Fruit fly (Drosophila melanogaster) ovary, adult (tissue): Measurements from ENCODE around the gene raskol.

ENCODE experiments used
- CG17801 ChIP-seq: fragments of 200-800 bp; optimal IDR thresholded peaks from 2 replicates; lab custom pipeline; 2019; ENCODE audit warnings: missing biosample characterization, mild to moderate bottlenecking, missing genetic modification characterization, moderate library complexity; ENCODE audit not compliant: partially characterized antibody

The raskol gene

DNA sequence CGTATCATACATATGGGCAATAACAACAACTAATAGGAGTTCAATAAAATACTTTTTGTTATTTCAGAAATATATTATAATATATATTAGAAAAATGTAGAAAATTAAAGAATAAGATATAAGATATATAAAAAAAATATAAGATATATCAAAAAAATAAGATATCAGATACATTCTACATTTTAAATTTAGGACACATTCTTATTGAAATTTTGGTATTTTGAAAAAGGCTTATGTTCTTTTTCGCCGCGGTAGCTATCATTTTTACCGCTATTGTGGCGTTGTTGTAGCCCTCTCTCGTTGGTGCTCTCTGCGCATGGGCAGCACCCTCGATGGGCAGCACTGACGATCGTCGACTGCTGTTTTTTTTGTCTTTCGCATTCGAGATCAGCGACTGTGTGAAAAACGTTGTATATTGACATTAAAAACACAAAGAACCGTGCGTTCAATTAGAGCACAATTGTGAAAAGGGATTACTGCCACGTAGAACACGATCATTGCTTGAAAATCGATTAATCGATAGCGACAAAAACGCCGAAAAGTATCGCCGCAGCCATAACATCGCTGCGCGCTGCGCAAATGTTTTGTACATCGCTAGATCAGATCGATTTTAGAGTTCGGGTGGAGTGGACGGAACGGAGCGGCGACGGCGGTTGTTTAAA lies 28.0 kb downstream of the raskol start:
- peak; percentile 38 for TF ChIP-seq CG17801 (GFP tag; lab: Kevin White, UChicago)

- no peak for TF ChIP-seq CG17801 (GFP tag; lab: Kevin White, UChicago)
Observed at dm6 chrX:17738474-17738838, 28.5 kb downstream of the raskol start.

- peak; percentile 41 for TF ChIP-seq CG17801 (GFP tag; lab: Kevin White, UChicago)
Observed at dm6 chrX:17738989-17739388, 29.0 kb downstream of the raskol start.

- TF ChIP-seq CG17801 (GFP tag; lab: Kevin White, UChicago), result no peak
Observed at dm6 chrX:17739974-17740373, 30.0 kb downstream of the raskol start.

DNA sequence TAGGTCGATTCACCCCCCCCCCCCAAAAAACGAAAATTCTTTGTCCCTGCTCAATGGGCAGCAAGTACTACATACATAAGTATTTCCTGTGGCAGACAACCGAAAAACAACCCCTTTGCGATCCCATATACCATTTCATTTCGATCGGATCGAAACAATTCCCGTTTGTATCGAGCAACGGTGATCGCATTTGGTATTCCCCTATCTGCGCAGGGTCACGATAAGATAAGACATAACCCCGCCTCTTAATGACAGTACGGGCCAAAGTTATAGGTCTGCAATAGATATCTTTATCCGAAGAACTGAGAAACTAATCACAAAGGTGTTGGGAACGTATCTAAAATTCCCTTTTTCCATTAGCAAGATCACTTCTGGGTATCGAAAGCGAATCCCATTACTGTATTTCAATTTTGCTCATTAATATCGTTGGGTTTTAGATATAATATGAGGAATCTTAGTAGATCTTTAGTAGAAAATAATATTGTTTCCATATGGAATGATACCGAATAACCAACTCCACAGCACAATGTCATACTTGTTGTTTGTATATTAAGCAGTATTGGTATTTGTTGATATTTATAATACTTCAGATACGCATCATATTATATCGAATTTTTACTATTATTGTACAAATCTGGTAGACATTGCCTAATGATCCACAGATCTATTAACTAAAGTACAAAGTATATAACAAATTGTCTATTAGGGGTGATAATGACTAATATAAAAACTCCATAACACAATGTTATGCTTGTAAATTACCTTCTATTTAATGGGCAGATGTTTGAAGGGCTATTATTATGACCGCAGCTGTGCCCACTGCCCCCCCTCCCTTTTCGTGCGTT lies 31.3 kb downstream of the raskol start:
- TF ChIP-seq CG17801 (GFP tag; lab: Kevin White, UChicago), result no peak

dm6 chrX:17741864-17742297 lies 31.9 kb downstream of the raskol start:
- no peak for TF ChIP-seq CG17801 (GFP tag; lab: Kevin White, UChicago)

DNA sequence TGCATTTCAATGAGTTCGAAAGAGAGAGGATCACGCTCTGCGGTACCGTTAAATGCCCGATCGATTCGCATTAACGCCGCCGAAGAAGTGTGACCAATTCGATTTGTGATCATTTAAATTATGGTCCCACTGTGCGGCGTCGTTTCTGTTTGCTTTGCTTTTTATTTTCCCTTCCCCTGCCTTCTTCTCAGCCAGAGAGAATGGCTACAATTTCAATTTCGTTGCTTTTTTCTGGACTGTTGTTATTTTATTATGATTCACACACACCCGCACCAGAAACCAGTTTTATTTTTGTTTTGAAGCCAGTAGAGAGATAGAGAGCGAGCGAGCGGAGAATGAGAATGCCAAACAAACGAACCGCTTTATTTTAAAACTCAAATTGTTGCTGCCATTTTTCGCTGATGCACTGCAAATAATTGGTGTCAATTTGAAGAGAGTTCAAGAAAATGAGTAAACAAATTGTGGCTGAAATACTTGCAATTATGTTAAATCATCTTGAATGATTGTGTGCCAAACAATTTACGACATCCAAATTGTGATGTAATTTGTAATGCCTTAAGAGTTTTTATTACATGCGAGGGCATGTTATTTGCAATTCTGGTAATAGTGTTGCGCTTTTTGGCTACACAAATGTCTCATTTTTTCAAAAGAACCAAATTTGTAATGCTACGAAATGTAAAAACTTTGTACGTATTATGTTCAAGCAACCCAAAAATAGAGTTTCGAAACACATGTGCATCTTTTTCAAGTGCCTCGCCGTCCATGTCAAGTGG lies 32.8 kb downstream of the raskol start:
- TF ChIP-seq CG17801 (GFP tag; lab: Kevin White, UChicago), result peak; percentile 81

dm6 chrX:17743598-17743997 lies 33.7 kb downstream of the raskol start:
- TF ChIP-seq CG17801 (GFP tag; lab: Kevin White, UChicago), result no peak

dm6 chrX:17745705-17746416 lies 35.9 kb downstream of the raskol start:
- no peak for TF ChIP-seq CG17801 (GFP tag; lab: Kevin White, UChicago)

dm6 chrX:17751658-17752057 lies 41.7 kb downstream of the raskol start:
- TF ChIP-seq CG17801 (GFP tag; lab: Kevin White, UChicago), result no peak

- no peak for TF ChIP-seq CG17801 (GFP tag; lab: Kevin White, UChicago)
Observed at dm6 chrX:17755158-17755557, 45.2 kb downstream of the raskol start.

DNA sequence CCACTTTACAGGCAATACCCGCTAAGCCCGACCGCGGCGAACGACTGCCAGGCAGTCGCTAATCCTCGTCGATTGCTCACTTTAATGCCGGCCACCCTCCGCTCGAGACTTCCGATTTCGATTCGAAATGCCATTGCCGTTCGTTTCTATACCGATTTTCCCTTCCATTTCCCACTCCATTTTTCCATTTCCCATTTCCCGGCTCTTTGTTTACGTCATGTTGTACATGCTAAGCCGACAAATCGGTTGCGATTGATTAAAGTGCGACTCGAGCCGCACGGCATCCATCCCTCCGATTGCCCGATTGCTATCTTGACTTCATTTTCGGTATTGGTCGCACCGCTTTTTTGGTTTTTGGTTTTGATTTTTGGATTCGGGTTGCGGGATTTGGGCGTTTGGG lies 46.9 kb downstream of the raskol start:
- TF ChIP-seq CG17801 (GFP tag; lab: Kevin White, UChicago), result no peak

dm6 chrX:17760522-17760921 lies 50.6 kb downstream of the raskol start:
- TF ChIP-seq CG17801 (GFP tag; lab: Kevin White, UChicago), result no peak

DNA sequence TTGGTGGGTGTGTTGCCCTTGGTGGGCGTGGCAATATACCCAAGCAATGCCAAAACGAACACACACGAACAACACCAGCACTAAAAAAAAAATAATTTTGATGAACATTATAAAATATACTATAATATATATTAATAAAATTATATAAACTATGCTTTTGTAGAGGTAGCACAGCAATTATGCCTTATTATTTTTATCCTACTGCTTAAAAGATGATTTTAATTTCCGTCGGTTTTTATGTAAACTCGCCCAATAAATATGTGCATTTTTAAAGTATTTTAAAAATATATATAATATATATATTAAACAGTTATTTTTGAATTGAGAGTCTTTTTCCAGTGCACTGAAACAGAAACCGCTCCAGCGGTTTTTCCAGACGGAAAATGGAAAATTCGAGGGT lies 52.3 kb downstream of the raskol start:
- TF ChIP-seq CG17801 (GFP tag; lab: Kevin White, UChicago), result no peak

DNA sequence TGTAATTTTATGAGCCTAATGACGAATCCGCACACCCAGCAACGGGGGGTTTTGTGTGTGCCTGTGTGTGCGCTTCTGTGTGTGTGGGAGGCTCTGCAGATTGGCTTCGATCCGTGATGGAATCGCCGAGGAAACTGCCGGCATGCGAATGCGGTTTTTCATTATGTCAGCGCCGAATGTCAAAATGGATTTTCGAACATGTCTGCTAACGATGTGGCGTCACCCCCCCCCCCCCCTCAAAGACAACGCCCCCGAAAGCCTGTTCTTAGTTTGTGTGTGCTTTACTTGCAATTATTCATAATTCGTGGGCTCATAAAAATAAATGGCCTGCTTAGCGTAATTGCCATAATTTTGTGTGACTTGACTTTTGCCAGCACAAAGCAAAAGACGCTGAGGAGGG lies 53.7 kb downstream of the raskol start:
- no peak for TF ChIP-seq CG17801 (GFP tag; lab: Kevin White, UChicago)
